Fruit fly (Drosophila melanogaster) whole organism, wandering third instar larva: Measurements from ENCODE around the gene CG34273.

Source experiments
- Abd-B ChIP-seq: fragments of >200 bp; optimal IDR thresholded peaks from 2 replicates; lab custom pipeline; 2017; ENCODE audit warnings: missing biosample characterization, missing genetic modification characterization
- CG32264 ChIP-seq: fragments of 200-800 bp; sonication (Bioruptor generic); optimal IDR thresholded peaks from 2 replicates; lab custom pipeline; 2016; ENCODE audit warnings: missing biosample characterization, missing genetic modification characterization
- CG9705 ChIP-seq: fragments of 200-800 bp; sonication (Bioruptor generic); optimal IDR thresholded peaks from 2 replicates; lab custom pipeline; 2018; ENCODE audit warnings: missing biosample characterization, mild to moderate bottlenecking, missing genetic modification characterization
- CrebA ChIP-seq: fragments of 200-800 bp; sonication (Bioruptor generic); optimal IDR thresholded peaks from 2 replicates; lab custom pipeline; 2016; ENCODE audit warnings: missing biosample characterization, mild to moderate bottlenecking, missing genetic modification characterization, borderline replicate concordance
- Dfd ChIP-seq: fragments of >200 bp; optimal IDR thresholded peaks from 2 replicates; lab custom pipeline; 2017; ENCODE audit warnings: missing biosample characterization, missing genetic modification characterization
- Dif ChIP-seq: fragments of 200-275, 200-300 bp; sonication (Bioruptor generic); optimal IDR thresholded peaks from 2 replicates; lab custom pipeline; 2018; ENCODE audit warnings: missing biosample characterization, missing genetic modification characterization; ENCODE audit not compliant: partially characterized antibody
- GATAd ChIP-seq: sonication (Bioruptor generic); optimal IDR thresholded peaks from 2 replicates; lab custom pipeline; 2016; ENCODE audit warnings: missing biosample characterization, missing genetic modification characterization
- HLH106 ChIP-seq: fragments of 200-800 bp; optimal IDR thresholded peaks from 3 replicates; lab custom pipeline; 2019; ENCODE audit warnings: missing biosample characterization, mild to moderate bottlenecking, missing genetic modification characterization, moderate library complexity
- Hnf4 ChIP-seq: fragments of 200-800 bp; sonication (Bioruptor generic); optimal IDR thresholded peaks from 2 replicates; lab custom pipeline; 2016; ENCODE audit warnings: missing biosample characterization, mild to moderate bottlenecking, missing genetic modification characterization
- Hr78 ChIP-seq: fragments of >200 bp; optimal IDR thresholded peaks from 2 replicates; lab custom pipeline; 2017; ENCODE audit warnings: missing biosample characterization, missing genetic modification characterization
- Jra ChIP-seq: sonication (Bioruptor generic); optimal IDR thresholded peaks from 2 replicates; lab custom pipeline; 2016; ENCODE audit warnings: missing biosample characterization, missing genetic modification characterization
- Mio ChIP-seq: sonication (Bioruptor generic); optimal IDR thresholded peaks from 2 replicates; lab custom pipeline; 2016; ENCODE audit warnings: missing biosample characterization, missing genetic modification characterization
- Myc ChIP-seq: fragments of >200 bp; optimal IDR thresholded peaks from 2 replicates; lab custom pipeline; 2017
- N ChIP-seq: fragments of >200 bp; optimal IDR thresholded peaks from 2 replicates; lab custom pipeline; 2018; ENCODE audit warnings: missing biosample characterization, missing external identifiers, missing genetic modification characterization
- OdsH ChIP-seq: fragments of 200-800 bp; sonication (Bioruptor generic); optimal IDR thresholded peaks from 2 replicates; lab custom pipeline; 2016; ENCODE audit warnings: missing biosample characterization, mild to moderate bottlenecking, missing genetic modification characterization
- Rel ChIP-seq, 2 experiments: fragments of 200-800 bp; sonication (Bioruptor generic) in 1 of 2; optimal IDR thresholded peaks; 2 replicates in 1 of 2; 3 replicates in 1 of 2; lab custom pipeline; 2016 to 2019; ENCODE audit warnings: mild to moderate bottlenecking in 2 of 2, missing biosample characterization in 2 of 2, missing genetic modification characterization in 2 of 2, moderate library complexity in 1 of 2
- Sp1 ChIP-seq: fragments of 200-800 bp; sonication (Bioruptor generic); optimal IDR thresholded peaks from 3 replicates; lab custom pipeline; 2019; ENCODE audit warnings: missing biosample characterization, mild to moderate bottlenecking, missing genetic modification characterization, moderate library complexity
- Vsx2 ChIP-seq: fragments of 200-300, 225-300 bp; sonication (Bioruptor generic); optimal IDR thresholded peaks from 2 replicates; lab custom pipeline; 2018; ENCODE audit warnings: missing biosample characterization, missing genetic modification characterization; ENCODE audit not compliant: partially characterized antibody
- br ChIP-seq: fragments of 200-800 bp; sonication (Bioruptor generic); optimal IDR thresholded peaks from 2 replicates; lab custom pipeline; 2016; ENCODE audit warnings: missing biosample characterization, missing genetic modification characterization
- brk ChIP-seq: fragments of 200-800 bp; sonication (Bioruptor generic); optimal IDR thresholded peaks from 2 replicates; lab custom pipeline; 2016; ENCODE audit warnings: missing biosample characterization, mild to moderate bottlenecking, missing genetic modification characterization
- dmrt93B ChIP-seq: fragments of 200-800 bp; sonication (Bioruptor generic); optimal IDR thresholded peaks from 2 replicates; lab custom pipeline; 2018; ENCODE audit warnings: missing biosample characterization, mild to moderate bottlenecking, missing genetic modification characterization
- dsf ChIP-seq: sonication (Bioruptor generic); optimal IDR thresholded peaks from 2 replicates; lab custom pipeline; 2016; ENCODE audit warnings: missing biosample characterization, missing genetic modification characterization, borderline replicate concordance
- ey ChIP-seq: fragments of 200-800 bp; sonication (Bioruptor generic); optimal IDR thresholded peaks from 2 replicates; lab custom pipeline; 2016; ENCODE audit warnings: missing biosample characterization, missing genetic modification characterization
- foxo ChIP-seq, 2 experiments: fragments of 200-800 bp; sonication (Bioruptor generic); optimal IDR thresholded peaks; 2 replicates in 1 of 2; 3 replicates in 1 of 2; lab custom pipeline; 2016 to 2017; ENCODE audit warnings: missing biosample characterization in 2 of 2, missing genetic modification characterization in 2 of 2
- fru ChIP-seq: fragments of 200-800 bp; sonication (Bioruptor generic); optimal IDR thresholded peaks from 3 replicates; lab custom pipeline; 2016; ENCODE audit warnings: missing biosample characterization, mild to moderate bottlenecking, missing genetic modification characterization
- h ChIP-seq: fragments of 200-800 bp; sonication (Bioruptor generic); optimal IDR thresholded peaks from 3 replicates; lab custom pipeline; 2016; ENCODE audit warnings: missing biosample characterization, mild to moderate bottlenecking, missing genetic modification characterization
- jim ChIP-seq: fragments of 175-275, 200-325 bp; sonication (Bioruptor generic); optimal IDR thresholded peaks from 2 replicates; lab custom pipeline; 2016; ENCODE audit warnings: missing biosample characterization, mild to moderate bottlenecking, missing genetic modification characterization
- lola ChIP-seq: fragments of >200 bp; optimal IDR thresholded peaks from 2 replicates; lab custom pipeline; 2017; ENCODE audit warnings: missing biosample characterization, missing genetic modification characterization
- pan ChIP-seq: fragments of >200 bp; optimal IDR thresholded peaks from 2 replicates; lab custom pipeline; 2017
- psq ChIP-seq: fragments of 200-800 bp; sonication (Bioruptor generic); optimal IDR thresholded peaks from 3 replicates; lab custom pipeline; 2017; ENCODE audit warnings: missing biosample characterization, mild to moderate bottlenecking, missing genetic modification characterization, moderate library complexity
- rgr ChIP-seq: fragments of 200-800 bp; sonication (Bioruptor generic); optimal IDR thresholded peaks from 3 replicates; lab custom pipeline; 2016; ENCODE audit warnings: missing biosample characterization, mild to moderate bottlenecking, missing genetic modification characterization
- sage ChIP-seq: fragments of 200-800 bp; sonication (Bioruptor generic); optimal IDR thresholded peaks from 2 replicates; lab custom pipeline; 2016; ENCODE audit warnings: missing biosample characterization, mild to moderate bottlenecking, missing genetic modification characterization
- sv ChIP-seq: fragments of 200-800 bp; sonication (Bioruptor generic); optimal IDR thresholded peaks from 3 replicates; lab custom pipeline; 2016; ENCODE audit warnings: missing biosample characterization, missing genetic modification characterization
- tai ChIP-seq: sonication (Bioruptor generic); optimal IDR thresholded peaks from 2 replicates; lab custom pipeline; 2016; ENCODE audit warnings: missing biosample characterization, missing genetic modification characterization
- usp ChIP-seq: fragments of >200 bp; optimal IDR thresholded peaks from 2 replicates; lab custom pipeline; 2017; ENCODE audit warnings: missing biosample characterization, missing genetic modification characterization
- woc ChIP-seq: sonication (Bioruptor generic); optimal IDR thresholded peaks from 2 replicates; lab custom pipeline; 2016; ENCODE audit warnings: missing biosample characterization, mild to moderate bottlenecking, missing genetic modification characterization

Gene CG34273

DNA sequence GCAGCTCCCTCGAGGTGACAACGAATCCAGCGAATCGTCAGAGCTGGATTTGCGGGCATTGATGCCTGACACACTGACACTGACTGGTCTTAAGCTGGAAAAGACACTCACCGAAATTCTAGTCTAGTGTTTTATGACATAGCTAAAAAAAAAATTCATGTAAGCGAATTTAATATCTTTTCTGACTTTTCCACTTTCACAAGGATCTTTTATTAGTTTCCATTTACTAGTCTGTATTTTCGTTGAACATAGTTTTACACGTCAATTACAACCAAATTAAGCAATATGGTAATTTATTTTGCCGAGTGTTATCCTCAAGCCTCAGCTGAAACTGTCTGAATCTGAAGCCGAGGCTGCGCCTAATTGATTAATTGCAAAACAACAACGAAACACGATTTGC lies 20.5 kb upstream of the CG34273 start (continued):
- TF ChIP-seq psq (GFP tag; lab: Kevin White, UChicago) (no peak), sage (GFP tag; lab: Kevin White, UChicago) (no peak), Myc (lab: Kevin White, UChicago) (no peak)

DNA sequence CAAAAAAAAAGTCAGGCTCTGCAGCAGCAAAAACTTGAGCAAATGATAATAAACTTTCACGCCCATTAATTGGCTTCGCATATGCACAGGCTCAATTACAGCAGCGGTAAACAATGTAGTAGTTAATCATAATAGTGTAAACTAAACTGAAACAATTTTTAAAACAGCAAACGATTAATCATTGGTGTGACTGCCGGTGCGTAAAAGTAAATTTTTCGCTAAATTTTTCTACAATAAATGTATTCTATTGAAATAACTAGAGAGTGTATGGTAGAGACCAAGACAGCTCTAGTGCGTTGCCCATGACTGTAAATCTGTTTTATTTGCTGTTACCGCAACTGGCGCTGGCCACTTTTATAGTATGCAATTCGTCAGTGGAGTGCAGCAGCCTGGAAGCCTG lies 18.8 kb upstream of the CG34273 start:
- TF ChIP-seq Mio (GFP tag; lab: Kevin White, UChicago) = no peak
- TF ChIP-seq psq (GFP tag; lab: Kevin White, UChicago) = no peak
- peak; percentile 45 for TF ChIP-seq Sp1
- TF ChIP-seq CG9705 (GFP tag; lab: Kevin White, UChicago) = no peak
- TF ChIP-seq sv (GFP tag; lab: Kevin White, UChicago) = no peak
- no peak for TF ChIP-seq Dfd
- TF ChIP-seq foxo (GFP tag; optimal IDR thresholded peaks at IDR 0.05; lab: Kevin White, UChicago) = peak in 1 of 2 experiments; percentile 42
- no peak for TF ChIP-seq N (GFP tag; lab: Kevin White, UChicago)
- no peak for TF ChIP-seq Myc (lab: Kevin White, UChicago)
- TF ChIP-seq Hr78 = no peak
- peak; percentile 55 for TF ChIP-seq OdsH (GFP tag; lab: Kevin White, UChicago)
- peak; percentile 42 for TF ChIP-seq woc (GFP tag; lab: Kevin White, UChicago)
- no peak for TF ChIP-seq usp
- no peak for TF ChIP-seq dsf (GFP tag; lab: Kevin White, UChicago)
- peak; percentile 58 for TF ChIP-seq ey (GFP tag; lab: Kevin White, UChicago)
- no peak for TF ChIP-seq tai
- no peak for TF ChIP-seq dmrt93B
- TF ChIP-seq Abd-B (GFP tag; lab: Kevin White, UChicago) = no peak
- peak; percentile 35 for TF ChIP-seq HLH106 (tag; lab: Kevin White, UChicago)
- TF ChIP-seq CG32264 (GFP tag; lab: Kevin White, UChicago) = no peak
- TF ChIP-seq br = peak; percentile 38
- no peak for TF ChIP-seq Dif (GFP tag; lab: Kevin White, UChicago)
- TF ChIP-seq h (GFP tag; lab: Kevin White, UChicago) = peak; percentile 40
- no peak for TF ChIP-seq lola (GFP tag; lab: Kevin White, UChicago)
- no peak for TF ChIP-seq GATAd
- TF ChIP-seq Hnf4 (GFP tag; lab: Kevin White, UChicago) = peak; percentile 28
- TF ChIP-seq brk = no peak
- peak; percentile 48 for TF ChIP-seq rgr (GFP tag; lab: Kevin White, UChicago)
- no peak for TF ChIP-seq jim (GFP tag; lab: Kevin White, UChicago)
- TF ChIP-seq fru (GFP tag; lab: Kevin White, UChicago) = peak; percentile 52
- TF ChIP-seq, all 38 proteins: peak for 11

DNA sequence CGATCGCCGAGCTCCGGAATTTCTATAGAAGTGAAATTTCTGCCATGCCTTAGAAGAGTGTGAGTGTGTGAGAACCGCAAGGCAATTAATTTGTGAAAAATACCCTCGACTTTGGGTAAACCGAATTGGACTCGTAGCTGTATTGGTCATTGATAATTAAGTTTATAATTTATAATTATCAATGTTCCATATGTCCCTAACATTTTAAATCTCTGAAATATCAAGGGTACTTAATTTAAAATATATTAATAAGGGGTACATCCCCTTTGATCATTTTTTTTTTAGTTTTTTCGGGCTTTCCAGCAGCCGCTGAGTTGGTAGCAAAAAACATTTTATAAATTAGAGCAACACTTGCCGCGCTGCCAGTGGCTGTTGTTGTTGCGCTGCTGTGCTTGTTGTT lies 11.7 kb upstream of the CG34273 start:
- TF ChIP-seq Rel (GFP tag; optimal IDR thresholded peaks at IDR 0.05; lab: Kevin White, UChicago) (no peak), Rel (tag; optimal IDR thresholded peaks at IDR 0.05; lab: Kevin White, UChicago) (no peak), Vsx2 (GFP tag; lab: Kevin White, UChicago) (no peak), foxo (GFP tag; optimal IDR thresholded peaks at IDR 0.05; lab: Kevin White, UChicago) (no peak), jim (GFP tag; lab: Kevin White, UChicago) (no peak), woc (GFP tag; lab: Kevin White, UChicago) (no peak), Hnf4 (GFP tag; lab: Kevin White, UChicago) (no peak), CG9705 (GFP tag; lab: Kevin White, UChicago) (no peak), rgr (GFP tag; lab: Kevin White, UChicago) (no peak), sage (GFP tag; lab: Kevin White, UChicago) (no peak), usp (no peak), Dfd (no peak), GATAd (no peak), HLH106 (tag; lab: Kevin White, UChicago) (no peak), brk (no peak), pan (lab: Kevin White, UChicago) (no peak)

DNA sequence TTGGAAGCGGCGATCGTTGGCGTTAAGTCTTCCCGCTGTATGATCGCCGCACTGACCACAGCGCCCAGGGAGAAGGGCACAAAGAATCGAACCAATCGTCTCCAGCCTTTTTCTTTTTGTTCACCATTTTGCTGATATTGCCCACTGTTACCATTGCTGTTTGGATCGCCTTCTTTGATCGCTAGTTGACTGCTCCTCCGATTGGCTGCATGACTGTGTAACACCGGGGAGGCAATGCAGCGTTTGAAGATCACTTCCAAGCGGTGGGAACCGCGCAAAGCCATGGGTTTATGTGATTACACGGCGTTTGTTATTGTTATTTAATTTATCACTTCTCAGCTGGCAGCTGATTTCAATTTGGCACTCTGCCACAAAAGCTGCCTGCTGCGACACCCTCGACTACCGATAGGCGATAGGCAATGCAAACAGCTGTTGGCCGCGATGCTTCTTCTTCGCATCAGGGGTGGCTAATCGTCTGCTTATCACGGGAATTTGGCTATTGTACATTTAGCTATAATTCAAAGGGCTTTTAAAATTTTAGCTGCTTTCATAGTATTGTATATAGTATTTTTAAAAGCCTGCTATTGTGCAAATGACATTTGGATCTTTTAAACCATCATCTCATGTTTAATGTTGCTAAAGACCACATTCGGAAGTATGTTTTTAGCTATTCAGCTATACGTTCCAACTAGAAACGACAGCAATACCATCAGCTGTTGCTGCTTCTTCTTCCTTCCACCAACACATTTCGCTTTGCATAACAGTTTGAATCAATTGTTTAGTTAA lies 5.5 kb upstream of the CG34273 start, which contains the start of the genes HtrA2 and mRpL11:
TSS of gene HtrA2 (minus strand) at position 590 of the 786 bp plus-strand sequence.
TSS of gene mRpL11 (plus strand) at position 716 of the 786 bp plus-strand sequence.
- TF ChIP-seq pan (lab: Kevin White, UChicago) (no peak), jim (GFP tag; lab: Kevin White, UChicago) (no peak), tai (no peak), dmrt93B (no peak), Abd-B (GFP tag; lab: Kevin White, UChicago) (no peak), Mio (GFP tag; lab: Kevin White, UChicago) (no peak), HLH106 (tag; lab: Kevin White, UChicago) (no peak), usp (no peak), Jra (GFP tag; lab: Kevin White, UChicago) (no peak), woc (GFP tag; lab: Kevin White, UChicago) (peak; percentile 95), lola (GFP tag; lab: Kevin White, UChicago) (no peak), brk (no peak), GATAd (no peak), OdsH (GFP tag; lab: Kevin White, UChicago) (no peak), CG32264 (GFP tag; lab: Kevin White, UChicago) (no peak), foxo (GFP tag; optimal IDR thresholded peaks at IDR 0.05; lab: Kevin White, UChicago) (peak in 1 of 2 experiments; percentile 41), h (GFP tag; lab: Kevin White, UChicago) (peak; percentile 63), psq (GFP tag; lab: Kevin White, UChicago) (peak; percentile 21), Hnf4 (GFP tag; lab: Kevin White, UChicago) (peak; percentile 55), Hr78 (no peak), Myc (lab: Kevin White, UChicago) (peak; percentile 100), sv (GFP tag; lab: Kevin White, UChicago) (peak; percentile 41), Dfd (no peak), rgr (GFP tag; lab: Kevin White, UChicago) (no peak), Vsx2 (GFP tag; lab: Kevin White, UChicago) (peak; percentile 54), Rel (GFP tag; optimal IDR thresholded peaks at IDR 0.05; lab: Kevin White, UChicago) (no peak), Rel (tag; optimal IDR thresholded peaks at IDR 0.05; lab: Kevin White, UChicago) (no peak), Sp1 (no peak), CrebA (GFP tag; lab: Kevin White, UChicago) (no peak), dsf (GFP tag; lab: Kevin White, UChicago) (no peak)
